Worm (Caenorhabditis elegans) whole organism, L1 larva: ENCODE data around the gene ugt-16.
A peak's percentile ranks its signal among the peaks of the same experiment; 100 is the strongest.

ENCODE experiments used
- aly-2 ChIP-seq: fragments of 150-350 bp; optimal IDR thresholded peaks from 2 replicates; lab custom pipeline; 2014; ENCODE audit warnings: missing biosample characterization, missing genetic modification characterization
- blmp-1 ChIP-seq: fragments of 150-350 bp; optimal IDR thresholded peaks from 2 replicates; lab custom pipeline; 2014; ENCODE audit warnings: missing biosample characterization, missing genetic modification characterization
- elt-2 ChIP-seq: sonication (generic microtip); optimal IDR thresholded peaks from 2 replicates; lab custom pipeline; 2016; ENCODE audit warnings: missing genetic modification characterization, mild to moderate bottlenecking, inconsistent platforms, missing compliant biosample characterization, missing genetic modification reagents
- lin-13 ChIP-seq: fragments of 150-350 bp; optimal IDR thresholded peaks from 2 replicates; lab custom pipeline; 2014; ENCODE audit warnings: missing biosample characterization, missing genetic modification reagents, missing genetic modification characterization
- nhr-11 ChIP-seq: fragments of 150-350 bp; optimal IDR thresholded peaks from 2 replicates; lab custom pipeline; 2014; ENCODE audit warnings: missing biosample characterization, missing genetic modification characterization
- nhr-12 ChIP-seq: sonication (generic microtip); optimal IDR thresholded peaks from 2 replicates; lab custom pipeline; 2017; ENCODE audit warnings: missing biosample characterization, missing genetic modification characterization
- unc-86 ChIP-seq: sonication (generic microtip); optimal IDR thresholded peaks from 2 replicates; lab custom pipeline; 2016; ENCODE audit warnings: missing genetic modification characterization, missing compliant biosample characterization

- TF ChIP-seq blmp-1, result no peak
- TF ChIP-seq lin-13, result no peak
- TF ChIP-seq unc-86 (tag; lab: Kevin White, UChicago), result no peak
- TF ChIP-seq elt-2, result peak; percentile 54
- TF ChIP-seq nhr-11 (tag; lab: Kevin White, UChicago), result no peak
- no peak for TF ChIP-seq aly-2 (tag; lab: Kevin White, UChicago)
- TF ChIP-seq nhr-12, result no peak
Measured at ce11 chrV:12795927-12796326, 28.9 kb upstream of the ugt-16 start.
